Worm (Caenorhabditis elegans): ENCODE measurements around the gene sup-1.

Gene sup-1

ce11 chrIII:11689303-11689702, 48.1 kb downstream of the sup-1 start (continued):
- TF ChIP-seq let-607 (tag; optimal IDR thresholded peaks at IDR 0.05) (no peak), ztf-22 (GFP tag; optimal IDR thresholded peaks at IDR 0.05) (peak; percentile 11), ceh-58 (GFP tag; IDR thresholded peaks at IDR 0.05) (no peak), lag-1 (GFP tag; IDR thresholded peaks at IDR 0.05) (no peak), hrde-1 (tag; optimal IDR thresholded peaks at IDR 0.05; ENCODE audit: borderline replicate concordance) (no peak), repo-1 (tag; optimal IDR thresholded peaks at IDR 0.05) (no peak), C06A6.2 (GFP tag; conservative IDR thresholded peaks at IDR 0.05) (no peak), ceh-79 (tag; optimal IDR thresholded peaks at IDR 0.05) (no peak), Y53F4B.3 (GFP tag; IDR thresholded peaks at IDR 0.05) (no peak), ekl-4 (GFP tag; IDR thresholded peaks at IDR 0.05) (no peak), ccch-3 (GFP tag; optimal IDR thresholded peaks at IDR 0.05) (no peak), ztf-18 (tag; optimal IDR thresholded peaks at IDR 0.05) (no peak), F57A8.1 (GFP tag; optimal IDR thresholded peaks at IDR 0.05) (no peak), lir-1 (GFP tag; conservative IDR thresholded peaks at IDR 0.05) (no peak), attf-3 (GFP tag; conservative IDR thresholded peaks at IDR 0.05) (no peak), pha-4 (tag; optimal IDR thresholded peaks at IDR 0.05) (no peak), zfh-2 (GFP tag; conservative IDR thresholded peaks at IDR 0.05) (no peak), rec-8 (tag; optimal IDR thresholded peaks at IDR 0.05) (no peak), tlf-1 (GFP tag; optimal IDR thresholded peaks at IDR 0.05) (no peak), Y56A3A.18 (GFP tag; IDR thresholded peaks at IDR 0.05) (peak; percentile 17; the same call in 1 of the 2 replicates), sptf-2 (GFP tag; optimal IDR thresholded peaks at IDR 0.05) (no peak), fkh-3 (tag; optimal IDR thresholded peaks at IDR 0.05) (no peak), lin-35 (GFP tag; optimal IDR thresholded peaks at IDR 0.05) (peak in 1 of 3 experiments; percentile 10), let-526 (GFP tag; IDR thresholded peaks at IDR 0.05) (no peak), F22D6.2 (tag; optimal IDR thresholded peaks at IDR 0.05) (peak; percentile 5), nhr-179 (tag; optimal IDR thresholded peaks at IDR 0.05) (no peak), dpff-1 (tag; optimal IDR thresholded peaks at IDR 0.05) (no peak), aptf-2 (GFP tag; conservative IDR thresholded peaks at IDR 0.05) (no peak), sea-2 (GFP tag; IDR thresholded peaks at IDR 0.05) (no peak), ceh-40 (GFP tag; IDR thresholded peaks at IDR 0.05) (no peak), lin-40 (tag; optimal IDR thresholded peaks at IDR 0.05) (peak; percentile 60), K12H6.12 (tag; optimal IDR thresholded peaks at IDR 0.05) (no peak), xnd-1 (tag; optimal IDR thresholded peaks at IDR 0.05) (no peak), die-1 (tag; optimal IDR thresholded peaks at IDR 0.05) (no peak), rpc-1 (optimal IDR thresholded peaks at IDR 0.05) (no peak), rpc-1 (tag; optimal IDR thresholded peaks at IDR 0.05) (no peak), attf-5 (GFP tag; optimal IDR thresholded peaks at IDR 0.05) (peak; percentile 59), F10E7.11 (tag; optimal IDR thresholded peaks at IDR 0.05) (no peak), mes-4 (tag; optimal IDR thresholded peaks at IDR 0.05) (no peak), egl-44 (GFP tag; IDR thresholded peaks at IDR 0.05) (no peak), nfya-2 (GFP tag; IDR thresholded peaks at IDR 0.05) (no peak), snpc-4 (GFP tag; optimal IDR thresholded peaks at IDR 0.05) (no peak), snpc-4 (tag; optimal IDR thresholded peaks at IDR 0.05) (peak in 1 of 4 experiments; percentile 33), F39B2.1 (GFP tag; IDR thresholded peaks at IDR 0.05) (no peak), T07F8.4 (tag; optimal IDR thresholded peaks at IDR 0.05) (no peak), C17E4.6 (GFP tag; IDR thresholded peaks at IDR 0.05) (no peak), egrh-3 (GFP tag; IDR thresholded peaks at IDR 0.05) (no peak), F55B11.4 (tag; optimal IDR thresholded peaks at IDR 0.05; ENCODE audit: borderline replicate concordance, insufficient read depth) (no peak), attf-6 (GFP tag; IDR thresholded peaks at IDR 0.05) (no peak), mcd-1 (GFP tag; IDR thresholded peaks at IDR 0.05) (0 out of 2 replicates have a peak, but pooled peaks have one; percentile 29)

Data from whole organism, young adult.